Fruit fly (Drosophila melanogaster): Measurements from ENCODE around the gene CG33658.
A peak's percentile ranks its signal among the peaks of the same experiment; 100 is the strongest.

DNA sequence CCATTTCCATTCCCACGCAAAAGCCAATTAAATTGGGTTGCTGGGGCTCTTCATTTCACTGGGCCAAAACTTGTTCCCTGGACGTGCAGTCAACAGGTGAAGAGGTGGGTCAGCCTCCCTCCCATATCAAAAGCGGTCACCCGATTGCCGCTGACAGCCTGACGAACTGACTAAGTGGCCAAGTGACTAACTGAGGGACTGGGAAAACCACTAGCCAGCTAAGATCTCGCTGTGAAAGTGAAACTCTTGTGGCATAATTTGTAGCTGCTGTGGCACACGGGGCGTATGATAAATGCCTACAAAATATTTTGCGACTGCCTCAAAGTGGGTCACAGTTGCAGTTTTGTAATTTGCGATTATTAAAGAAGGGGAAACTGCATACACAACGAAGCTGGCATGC lies 47.5 kb upstream of the CG33658 start:
- TF ChIP-seq Eip93F (GFP tag; optimal IDR thresholded peaks at IDR 0.05) (no peak), CG11294 (GFP tag; IDR thresholded peaks at IDR 0.05) (no peak), CG9139 (GFP tag; optimal IDR thresholded peaks at IDR 0.05) (no peak), Hr39 (GFP tag; optimal IDR thresholded peaks at IDR 0.05) (no peak), CG11902 (GFP tag; optimal IDR thresholded peaks at IDR 0.05) (no peak), CG10631 (GFP tag; optimal IDR thresholded peaks at IDR 0.05) (no peak), CG16779 (tag; optimal IDR thresholded peaks at IDR 0.05) (no peak), OdsH (GFP tag; optimal IDR thresholded peaks at IDR 0.05) (no peak), Sox15 (GFP tag; optimal IDR thresholded peaks at IDR 0.05) (no peak), Ets96B (tag; optimal IDR thresholded peaks at IDR 0.05) (no peak), CG15336 (GFP tag; IDR thresholded peaks at IDR 0.05) (no peak), CG11762 (GFP tag; optimal IDR thresholded peaks at IDR 0.05; ENCODE audit: insufficient read depth) (no peak), Blimp-1 (GFP tag; optimal IDR thresholded peaks at IDR 0.05) (peak; percentile 51)

Measured in whole organism, prepupa.